Fruit fly (Drosophila melanogaster) whole organism, embryonic: ENCODE measurements around the gene Gyf.
A peak's percentile ranks its signal among the peaks of the same experiment; 100 is the strongest.

Source experiments
- Bdp1 ChIP-seq: fragments of 200-800 bp; sonication (Bioruptor generic); optimal IDR thresholded peaks from 3 replicates; lab custom pipeline; 2016; ENCODE audit warnings: missing biosample characterization, missing genetic modification characterization
- CG12104 ChIP-seq: fragments of 200-800 bp; sonication (Bioruptor generic); optimal IDR thresholded peaks from 3 replicates; lab custom pipeline; 2016; ENCODE audit warnings: missing biosample characterization, missing genetic modification characterization
- CG12155 ChIP-seq: fragments of 200-800 bp; sonication (Bioruptor generic); optimal IDR thresholded peaks from 3 replicates; lab custom pipeline; 2016; ENCODE audit warnings: missing biosample characterization, missing genetic modification characterization
- CG12299 ChIP-seq: fragments of 200-800 bp; sonication (Bioruptor generic); optimal IDR thresholded peaks from 2 replicates; lab custom pipeline; 2018; ENCODE audit warnings: missing biosample characterization, mild to moderate bottlenecking, missing genetic modification characterization
- CG13424 ChIP-seq: fragments of 200-800 bp; sonication (Bioruptor generic); optimal IDR thresholded peaks from 2 replicates; lab custom pipeline; 2019; ENCODE audit warnings: missing biosample characterization, mild to moderate bottlenecking, missing genetic modification characterization, moderate library complexity
- CG13894 ChIP-seq: fragments of 200-800 bp; sonication (Bioruptor generic); optimal IDR thresholded peaks from 3 replicates; lab custom pipeline; 2018; ENCODE audit warnings: missing biosample characterization, mild to moderate bottlenecking, missing genetic modification characterization, moderate library complexity
- CG14710 ChIP-seq: fragments of 200-800 bp; sonication (Bioruptor generic); optimal IDR thresholded peaks from 3 replicates; lab custom pipeline; 2019; ENCODE audit warnings: missing biosample characterization, mild to moderate bottlenecking, missing genetic modification characterization, moderate library complexity
- CG16813 ChIP-seq: fragments of 200-800 bp; sonication (Bioruptor generic); IDR thresholded peaks from 3 replicates; pipeline ENCODE4 v1.3.6; 2022; ENCODE audit warnings: missing biosample characterization, missing genetic modification characterization; ENCODE audit not compliant: partially characterized antibody
- CG17359 ChIP-seq: fragments of 200-800 bp; sonication (Bioruptor generic); optimal IDR thresholded peaks from 3 replicates; lab custom pipeline; 2018; ENCODE audit warnings: missing biosample characterization, mild to moderate bottlenecking, missing genetic modification characterization, moderate library complexity
- CG17361 ChIP-seq: fragments of 200-800 bp; sonication (Bioruptor generic); IDR thresholded peaks from 3 replicates; pipeline ENCODE4 v1.3.6; 2022; ENCODE audit warnings: missing biosample characterization, missing genetic modification characterization
- CG1832 ChIP-seq: fragments of 200-800 bp; sonication (Bioruptor generic); optimal IDR thresholded peaks from 2 replicates; lab custom pipeline; 2017; ENCODE audit warnings: missing biosample characterization, mild to moderate bottlenecking, missing genetic modification characterization, inconsistent platforms
- CG2199 ChIP-seq: fragments of 200-800 bp; sonication (Bioruptor generic); IDR thresholded peaks from 3 replicates; pipeline ENCODE4 v1.3.6; 2022; ENCODE audit warnings: missing biosample characterization, missing genetic modification characterization
- CG3995 ChIP-seq: fragments of 200-800 bp; sonication (Bioruptor generic); optimal IDR thresholded peaks from 3 replicates; lab custom pipeline; 2016; ENCODE audit warnings: missing biosample characterization, missing genetic modification characterization
- CG5245 ChIP-seq: fragments of 200-800 bp; sonication (Bioruptor generic); optimal IDR thresholded peaks from 3 replicates; lab custom pipeline; 2016; ENCODE audit warnings: missing biosample characterization, missing genetic modification characterization
- CG7556 ChIP-seq: fragments of 200-800 bp; sonication (Bioruptor generic); optimal IDR thresholded peaks from 2 replicates; lab custom pipeline; 2017; ENCODE audit warnings: missing biosample characterization, mild to moderate bottlenecking, missing genetic modification characterization
- CG7839 ChIP-seq: fragments of 200-800 bp; sonication (Bioruptor generic); optimal IDR thresholded peaks from 3 replicates; lab custom pipeline; 2018; ENCODE audit warnings: missing biosample characterization, mild to moderate bottlenecking, missing genetic modification characterization, moderate library complexity
- CG8089 ChIP-seq: fragments of 200-800 bp; sonication (Bioruptor generic); optimal IDR thresholded peaks from 3 replicates; lab custom pipeline; 2016; ENCODE audit warnings: missing biosample characterization, missing genetic modification characterization
- CG9437 ChIP-seq: fragments of 200-800 bp; sonication (Bioruptor generic); optimal IDR thresholded peaks from 2 replicates; lab custom pipeline; 2018; ENCODE audit warnings: missing biosample characterization, mild to moderate bottlenecking, missing genetic modification characterization
- Dll ChIP-seq: fragments of 200-800 bp; sonication (Bioruptor generic); IDR thresholded peaks from 4 replicates; pipeline ENCODE4 v1.3.6; 2022; ENCODE audit warnings: missing biosample characterization, missing genetic modification characterization; ENCODE audit not compliant: partially characterized antibody
- Drgx ChIP-seq: fragments of 200-800 bp; sonication (Bioruptor generic); IDR thresholded peaks from 2 replicates; pipeline ENCODE4 v1.3.6; 2022; ENCODE audit warnings: missing biosample characterization, missing genetic modification characterization
- HHEX ChIP-seq: fragments of 200-800 bp; sonication (Bioruptor generic); optimal IDR thresholded peaks from 3 replicates; lab custom pipeline; 2017; ENCODE audit warnings: missing biosample characterization, mild to moderate bottlenecking, missing genetic modification characterization, missing genetic modification reagents
- HLH54F ChIP-seq: fragments of 200-800 bp; sonication (Bioruptor generic); optimal IDR thresholded peaks from 3 replicates; lab custom pipeline; 2016; ENCODE audit warnings: missing biosample characterization, missing genetic modification characterization
- HmgD ChIP-seq: fragments of 200-800 bp; sonication (Bioruptor generic); optimal IDR thresholded peaks from 3 replicates; lab custom pipeline; 2016; ENCODE audit warnings: missing biosample characterization, missing genetic modification characterization
- Hmr ChIP-seq: fragments of 200-800 bp; sonication (Bioruptor generic); optimal IDR thresholded peaks from 3 replicates; lab custom pipeline; 2017; ENCODE audit warnings: mild to moderate bottlenecking, missing biosample characterization, missing genetic modification reagents, missing genetic modification characterization
- Mrtf ChIP-seq: fragments of 200-800 bp; sonication (Bioruptor generic); IDR thresholded peaks from 3 replicates; pipeline ENCODE4 v1.3.6; 2022; ENCODE audit warnings: missing biosample characterization, missing genetic modification characterization
- Oli ChIP-seq: fragments of 200-800 bp; sonication (Bioruptor generic); optimal IDR thresholded peaks from 2 replicates; lab custom pipeline; 2018; ENCODE audit warnings: missing biosample characterization, mild to moderate bottlenecking, missing genetic modification characterization, moderate library complexity
- Ravus ChIP-seq: fragments of 200-800 bp; sonication (Bioruptor generic); IDR thresholded peaks from 2 replicates; pipeline ENCODE4 v1.3.6; 2022; ENCODE audit warnings: missing biosample characterization, missing genetic modification characterization
- Ssrp ChIP-seq: fragments of 200-800 bp; sonication (Bioruptor generic); optimal IDR thresholded peaks from 2 replicates; lab custom pipeline; 2018; ENCODE audit warnings: missing biosample characterization, mild to moderate bottlenecking, missing genetic modification characterization, moderate library complexity
- Usf ChIP-seq: fragments of 200-800 bp; sonication (Bioruptor generic); optimal IDR thresholded peaks from 2 replicates; lab custom pipeline; 2017; ENCODE audit warnings: missing genotype, missing biosample characterization, missing genetic modification characterization
- Xbp1 ChIP-seq: fragments of 200-800 bp; sonication (Bioruptor generic); optimal IDR thresholded peaks from 3 replicates; lab custom pipeline; 2016; ENCODE audit warnings: missing biosample characterization, mild to moderate bottlenecking, missing genetic modification characterization
- ac ChIP-seq: fragments of 200-800 bp; sonication (Bioruptor generic); optimal IDR thresholded peaks from 3 replicates; lab custom pipeline; 2017; ENCODE audit warnings: missing biosample characterization, mild to moderate bottlenecking, missing genetic modification characterization
- ase ChIP-seq: fragments of 200-800 bp; sonication (Bioruptor generic); IDR thresholded peaks from 3 replicates; pipeline ENCODE4 v1.3.6; 2022; ENCODE audit warnings: missing biosample characterization, missing genetic modification characterization
- az2 ChIP-seq: fragments of 200-800 bp; sonication (Bioruptor generic); optimal IDR thresholded peaks from 3 replicates; lab custom pipeline; 2016; ENCODE audit warnings: missing biosample characterization, missing genetic modification characterization
- br ChIP-seq: fragments of >200 bp; optimal IDR thresholded peaks from 2 replicates; lab custom pipeline; 2017
- cas ChIP-seq: fragments of 200-800 bp; sonication (Bioruptor generic); IDR thresholded peaks from 2 replicates; pipeline ENCODE4 v1.3.6; 2022; ENCODE audit warnings: missing biosample characterization, missing genetic modification characterization
- ci ChIP-seq: fragments of 200-800 bp; sonication (Bioruptor generic); IDR thresholded peaks from 3 replicates; pipeline ENCODE4 v1.3.6; 2022; ENCODE audit warnings: missing biosample characterization, missing genetic modification characterization
- crol ChIP-seq: fragments of 200-800 bp; sonication (Bioruptor generic); IDR thresholded peaks from 2 replicates; pipeline ENCODE4 v1.3.6; 2022; ENCODE audit warnings: missing biosample characterization, missing genetic modification characterization
- crp ChIP-seq, 2 experiments: fragments of 200-800 bp; sonication (Bioruptor generic); optimal IDR thresholded peaks; 2 replicates in 1 of 2; 3 replicates in 1 of 2; lab custom pipeline; 2017; ENCODE audit warnings: missing biosample characterization in 2 of 2, missing genetic modification characterization in 2 of 2, mild to moderate bottlenecking in 1 of 2, moderate library complexity in 1 of 2
- ftz-f1 ChIP-seq: fragments of 200-800 bp; sonication (Bioruptor generic); optimal IDR thresholded peaks from 2 replicates; lab custom pipeline; 2016; ENCODE audit warnings: missing biosample characterization, missing genetic modification characterization
- fu2 ChIP-seq: fragments of 200-800 bp; sonication (Bioruptor generic); optimal IDR thresholded peaks from 2 replicates; lab custom pipeline; 2016; ENCODE audit warnings: missing biosample characterization, missing genetic modification characterization
- grau ChIP-seq: fragments of 200-800 bp; optimal IDR thresholded peaks from 3 replicates; lab custom pipeline; 2019; ENCODE audit warnings: missing biosample characterization, mild to moderate bottlenecking, missing genetic modification characterization, moderate library complexity
- hb ChIP-seq: fragments of 200-800 bp; sonication (Bioruptor generic); IDR thresholded peaks from 3 replicates; pipeline ENCODE4 v1.3.6; 2022; ENCODE audit warnings: missing biosample characterization, missing genetic modification characterization; ENCODE audit not compliant: partially characterized antibody
- her ChIP-seq: fragments of 200-800 bp; sonication (Bioruptor generic); optimal IDR thresholded peaks from 2 replicates; lab custom pipeline; 2016; ENCODE audit warnings: missing biosample characterization, missing genetic modification characterization
- kay ChIP-seq: fragments of 200-800 bp; sonication (Bioruptor generic); optimal IDR thresholded peaks from 2 replicates; lab custom pipeline; 2016; ENCODE audit warnings: missing biosample characterization, missing genetic modification characterization
- oc ChIP-seq: fragments of 200-800 bp; sonication (Bioruptor generic); optimal IDR thresholded peaks from 2 replicates; lab custom pipeline; 2018; ENCODE audit warnings: missing biosample characterization, mild to moderate bottlenecking, missing genetic modification characterization, moderate library complexity
- p53 ChIP-seq: fragments of 200-800 bp; sonication (Bioruptor generic); optimal IDR thresholded peaks from 2 replicates; lab custom pipeline; 2016; ENCODE audit warnings: missing biosample characterization, missing genetic modification characterization
- sima ChIP-seq: fragments of 200-800 bp; sonication (Bioruptor generic); optimal IDR thresholded peaks from 2 replicates; lab custom pipeline; 2016; ENCODE audit warnings: missing biosample characterization, missing genetic modification characterization
- slou ChIP-seq: fragments of 200-800 bp; sonication (Bioruptor generic); optimal IDR thresholded peaks from 3 replicates; lab custom pipeline; 2016; ENCODE audit warnings: missing biosample characterization, missing genetic modification characterization
- sqz ChIP-seq: fragments of 200-800 bp; sonication (Bioruptor generic); optimal IDR thresholded peaks from 3 replicates; lab custom pipeline; 2018; ENCODE audit warnings: missing biosample characterization, mild to moderate bottlenecking, missing genetic modification characterization
- ttk ChIP-seq: fragments of 200-800 bp; sonication (Bioruptor generic); IDR thresholded peaks from 2 replicates; pipeline ENCODE4 v2.1.2; 2022; ENCODE audit warnings: missing biosample characterization, missing genetic modification characterization
- usp ChIP-seq: fragments of >200 bp; optimal IDR thresholded peaks from 2 replicates; lab custom pipeline; 2017; ENCODE audit warnings: missing biosample characterization, missing genetic modification characterization
- zfh2 ChIP-seq: fragments of 200-800 bp; sonication (Bioruptor generic); optimal IDR thresholded peaks from 2 replicates; lab custom pipeline; 2016; ENCODE audit warnings: missing biosample characterization, missing genetic modification characterization

Gyf gene

dm6 chr4:835535-836138 is 31.2 kb downstream of the Gyf start (continued):
- TF ChIP-seq CG17361 (GFP tag; lab: Robert Waterston, UW) (no peak), ase (GFP tag; lab: Robert Waterston, UW) (no peak), CG1832 (no peak), Ssrp (no peak), HLH54F (GFP tag; lab: Kevin White, UChicago) (no peak), Xbp1 (GFP tag; lab: Kevin White, UChicago) (no peak), CG12299 (tag; lab: Kevin White, UChicago) (no peak), ci (GFP tag; lab: Robert Waterston, UW) (no peak), CG8089 (GFP tag; lab: Kevin White, UChicago) (no peak), Mrtf (GFP tag; lab: Robert Waterston, UW) (no peak), cas (GFP tag; lab: Robert Waterston, UW) (no peak), CG7556 (GFP tag; lab: Kevin White, UChicago) (no peak), br (lab: Kevin White, UChicago) (no peak), grau (tag; lab: Kevin White, UChicago) (no peak), CG2199 (GFP tag; lab: Robert Waterston, UW) (peak; percentile 70; the same call in 2 of the 3 replicates), CG12155 (GFP tag; lab: Kevin White, UChicago) (no peak), Oli (no peak), ttk (no peak), HmgD (GFP tag; lab: Kevin White, UChicago) (no peak), Hmr (GFP tag; lab: Kevin White, UChicago) (peak; percentile 52), oc (tag; lab: Kevin White, UChicago) (no peak), usp (no peak), fu2 (no peak), Usf (GFP tag; lab: Kevin White, UChicago) (no peak), Ravus (no peak), CG16813 (GFP tag; lab: Robert Waterston, UW) (0 out of 3 replicates have a peak, but pooled peaks have one; percentile 48), ac (no peak), CG14710 (tag; lab: Kevin White, UChicago) (peak; percentile 19), CG7839 (tag; lab: Kevin White, UChicago) (no peak), sqz (no peak), sima (GFP tag; lab: Kevin White, UChicago) (no peak), hb (GFP tag; lab: Robert Waterston, UW) (no peak), kay (GFP tag; lab: Kevin White, UChicago) (no peak), zfh2 (GFP tag; lab: Kevin White, UChicago) (no peak), CG3995 (no peak), crp (GFP tag; optimal IDR thresholded peaks at IDR 0.05; lab: Kevin White, UChicago) (no peak), Bdp1 (GFP tag; lab: Kevin White, UChicago) (no peak), ftz-f1 (GFP tag; lab: Kevin White, UChicago) (no peak), CG13424 (no peak), crol (GFP tag; lab: Robert Waterston, UW) (no peak), az2 (GFP tag; lab: Kevin White, UChicago) (no peak), Drgx (no peak), HHEX (GFP tag; lab: Kevin White, UChicago) (no peak), p53 (GFP tag; lab: Kevin White, UChicago) (no peak), CG17359 (tag; lab: Kevin White, UChicago) (no peak), slou (GFP tag; lab: Kevin White, UChicago) (no peak), Dll (GFP tag; lab: Robert Waterston, UW) (no peak), CG9437 (GFP tag; lab: Kevin White, UChicago) (no peak), CG13894 (peak; percentile 53), CG5245 (GFP tag; lab: Kevin White, UChicago) (no peak), her (GFP tag; lab: Kevin White, UChicago) (no peak), CG12104 (GFP tag; lab: Kevin White, UChicago) (no peak)
